Worm (Caenorhabditis elegans) whole organism, L1 larva: ENCODE data around the gene pygl-1.

Source experiments
- Y116A8C.19 ChIP-seq: sonication (generic microtip); optimal IDR thresholded peaks from 2 replicates; lab custom pipeline; 2016; ENCODE audit warnings: missing compliant biosample characterization, missing genetic modification characterization, borderline replicate concordance
- alr-1 ChIP-seq: fragments of 200-800 bp; sonication (Bioruptor generic); optimal IDR thresholded peaks from 2 replicates; lab custom pipeline; 2018; ENCODE audit warnings: borderline replicate concordance, mild to moderate bottlenecking, missing genetic modification characterization, missing compliant biosample characterization
- aly-2 ChIP-seq: fragments of 150-350 bp; optimal IDR thresholded peaks from 2 replicates; lab custom pipeline; 2014; ENCODE audit warnings: missing biosample characterization, missing genetic modification characterization
- ama-1 ChIP-seq: fragments of 150-350 bp; optimal IDR thresholded peaks from 2 replicates; lab custom pipeline; 2014
- blmp-1 ChIP-seq: fragments of 150-350 bp; optimal IDR thresholded peaks from 2 replicates; lab custom pipeline; 2014; ENCODE audit warnings: missing biosample characterization, missing genetic modification characterization
- ceh-63 ChIP-seq: fragments of 200-800 bp; sonication (Bioruptor generic); optimal IDR thresholded peaks from 2 replicates; lab custom pipeline; 2018; ENCODE audit warnings: mild to moderate bottlenecking, missing genetic modification characterization, missing compliant biosample characterization
- ceh-88 ChIP-seq: fragments of 200-800 bp; sonication (Bioruptor generic); IDR thresholded peaks from 2 replicates; pipeline ENCODE4 v1.3.6; 2022; ENCODE audit warnings: missing genetic modification characterization, missing compliant biosample characterization
- dpl-1 ChIP-seq, 3 experiments: fragments of 150-350 bp in 2 of 3; sonication (generic microtip) in 1 of 3; optimal IDR thresholded peaks; 2 replicates each; lab custom pipeline; 2014 to 2017; ENCODE audit warnings: missing biosample characterization in 3 of 3, missing genetic modification characterization in 3 of 3, missing genetic modification reagents in 3 of 3
- efl-1 ChIP-seq, 4 experiments: fragments of 150-350 bp; optimal IDR thresholded peaks in 3 of 4; peaks in 1 of 4; 1 replicate in 1 of 4; 2 replicates in 3 of 4; lab custom pipeline; 2014; ENCODE audit warnings: missing biosample characterization in 2 of 4, missing genetic modification characterization in 2 of 4, missing genetic modification reagents in 2 of 4
- efl-3 ChIP-seq: fragments of 200-800 bp; sonication (Bioruptor generic); optimal IDR thresholded peaks from 2 replicates; lab custom pipeline; 2018; ENCODE audit warnings: mild to moderate bottlenecking, missing genetic modification characterization, missing compliant biosample characterization
- elt-2 ChIP-seq: sonication (generic microtip); optimal IDR thresholded peaks from 2 replicates; lab custom pipeline; 2016; ENCODE audit warnings: missing genetic modification characterization, mild to moderate bottlenecking, inconsistent platforms, missing compliant biosample characterization, missing genetic modification reagents
- elt-3 ChIP-seq, 6 experiments: fragments of 150-350 bp in 1 of 6; sonication (generic microtip); optimal IDR thresholded peaks; 2 replicates each; lab custom pipeline; 2017 to 2018; ENCODE audit warnings: missing biosample characterization in 6 of 6, missing genetic modification characterization in 6 of 6, inconsistent platforms in 1 of 6
- ets-5 ChIP-seq: fragments of 200-800 bp; sonication (Bioruptor generic); IDR thresholded peaks from 2 replicates; pipeline ENCODE4 v1.3.6; 2022; ENCODE audit warnings: missing genetic modification characterization, missing compliant biosample characterization
- fkh-10 ChIP-seq: sonication (generic microtip); optimal IDR thresholded peaks from 2 replicates; lab custom pipeline; 2017; ENCODE audit warnings: missing biosample characterization, missing genetic modification reagents, missing genetic modification characterization
- grh-1 ChIP-seq: fragments of 200-800 bp; sonication (Bioruptor generic); IDR thresholded peaks from 2 replicates; pipeline ENCODE4 v1.3.6; 2022; ENCODE audit warnings: missing genetic modification reagents, missing genetic modification characterization, missing compliant biosample characterization
- lin-13 ChIP-seq: fragments of 150-350 bp; optimal IDR thresholded peaks from 2 replicates; lab custom pipeline; 2014; ENCODE audit warnings: missing biosample characterization, missing genetic modification reagents, missing genetic modification characterization
- lsy-2 ChIP-seq, 2 experiments: fragments of 150-350 bp; optimal IDR thresholded peaks; 2 replicates each; lab custom pipeline; 2014; ENCODE audit warnings: missing biosample characterization in 2 of 2, missing genetic modification characterization in 2 of 2
- mdl-1 ChIP-seq, 2 experiments: fragments of 150-350 bp; optimal IDR thresholded peaks; 2 replicates each; lab custom pipeline; 2014 to 2017; ENCODE audit warnings: missing biosample characterization in 2 of 2, missing genetic modification characterization in 2 of 2, inconsistent platforms in 1 of 2
- nhr-237 ChIP-seq: fragments of 150-350 bp; optimal IDR thresholded peaks from 2 replicates; lab custom pipeline; 2014; ENCODE audit warnings: missing biosample characterization, missing genetic modification characterization
- nhr-28 ChIP-seq: fragments of 150-350 bp; optimal IDR thresholded peaks from 2 replicates; lab custom pipeline; 2014; ENCODE audit warnings: missing biosample characterization, missing genetic modification characterization
- nhr-71 ChIP-seq: sonication (generic microtip); optimal IDR thresholded peaks from 2 replicates; lab custom pipeline; 2016; ENCODE audit warnings: mild to moderate bottlenecking, missing genetic modification characterization, moderate library complexity, missing compliant biosample characterization
- nhr-85 ChIP-seq: sonication (generic microtip); peaks from one replicate; lab custom pipeline; 2016; ENCODE audit warnings: missing genetic modification characterization, inconsistent platforms, missing compliant biosample characterization
- nhr-90 ChIP-seq: sonication (generic microtip); optimal IDR thresholded peaks from 2 replicates; lab custom pipeline; 2016; ENCODE audit warnings: mild to moderate bottlenecking, missing genetic modification characterization, missing compliant biosample characterization; ENCODE audit not compliant: poor library complexity
- pag-3 ChIP-seq: sonication (generic microtip); optimal IDR thresholded peaks from 2 replicates; lab custom pipeline; 2017; ENCODE audit warnings: missing genetic modification characterization, mild to moderate bottlenecking, missing compliant biosample characterization, antibody characterized with exemption, borderline replicate concordance; ENCODE audit not compliant: insufficient read depth
- pqm-1 ChIP-seq: sonication (generic microtip); optimal IDR thresholded peaks from 3 replicates; lab custom pipeline; 2017; ENCODE audit warnings: missing biosample characterization, missing genetic modification characterization
- rnt-1 ChIP-seq: sonication (generic microtip); optimal IDR thresholded peaks from 2 replicates; lab custom pipeline; 2016; ENCODE audit warnings: mild to moderate bottlenecking, missing genetic modification characterization, moderate library complexity, missing compliant biosample characterization
- snu-23 ChIP-seq: sonication (generic microtip); optimal IDR thresholded peaks from 2 replicates; lab custom pipeline; 2016; ENCODE audit warnings: missing genetic modification characterization, missing compliant biosample characterization
- sptf-1 ChIP-seq: fragments of 150-350 bp; optimal IDR thresholded peaks from 2 replicates; lab custom pipeline; 2014; ENCODE audit warnings: missing biosample characterization, missing genetic modification characterization
- tbx-2 ChIP-seq: sonication (generic microtip); optimal IDR thresholded peaks from 2 replicates; lab custom pipeline; 2016; ENCODE audit warnings: missing genetic modification characterization, missing compliant biosample characterization
- tlp-1 ChIP-seq: fragments of 150-350 bp; optimal IDR thresholded peaks from 2 replicates; lab custom pipeline; 2014; ENCODE audit warnings: missing biosample characterization, missing genetic modification characterization
- unc-130 ChIP-seq: fragments of 150-350 bp; optimal IDR thresholded peaks from 2 replicates; lab custom pipeline; 2017; ENCODE audit warnings: missing biosample characterization, missing genetic modification characterization, inconsistent platforms
- unc-86 ChIP-seq: sonication (generic microtip); optimal IDR thresholded peaks from 2 replicates; lab custom pipeline; 2016; ENCODE audit warnings: missing genetic modification characterization, missing compliant biosample characterization
- unc-98 ChIP-seq: fragments of 200-800 bp; sonication (Bioruptor generic); IDR thresholded peaks from 2 replicates; pipeline ENCODE4 v1.3.6; 2022; ENCODE audit warnings: missing genetic modification characterization, missing compliant biosample characterization
- vab-15 ChIP-seq: sonication (generic microtip); optimal IDR thresholded peaks from 2 replicates; lab custom pipeline; 2017; ENCODE audit warnings: missing genotype, mild to moderate bottlenecking, missing genetic modification characterization, missing compliant biosample characterization
- xbp-1 ChIP-seq: sonication (generic microtip); optimal IDR thresholded peaks from 2 replicates; lab custom pipeline; 2016; ENCODE audit warnings: missing genetic modification characterization, missing compliant biosample characterization
- zip-4 ChIP-seq: fragments of 200-800 bp; sonication (Bioruptor generic); optimal IDR thresholded peaks from 2 replicates; lab custom pipeline; 2018; ENCODE audit warnings: mild to moderate bottlenecking, missing genetic modification characterization, moderate library complexity, missing compliant biosample characterization
- ztf-11 ChIP-seq, 2 experiments: sonication (generic microtip); optimal IDR thresholded peaks; 2 replicates each; lab custom pipeline; 2016 to 2017; ENCODE audit warnings: missing genetic modification characterization in 2 of 2, missing biosample characterization in 1 of 2, missing compliant biosample characterization in 1 of 2

pygl-1 gene

ce11 chrV:3580385-3580784, 1.6 kb downstream of the pygl-1 start:
- TF ChIP-seq elt-2 = peak; percentile 52
- TF ChIP-seq lsy-2 (tag; optimal IDR thresholded peaks at IDR 0.05; lab: Kevin White, UChicago) = no peak
- TF ChIP-seq elt-3 (tag; optimal IDR thresholded peaks at IDR 0.05; lab: Kevin White, UChicago) = peak in 2 of 6 experiments; percentile 8 to 39
- TF ChIP-seq efl-1 (optimal IDR thresholded peaks at IDR 0.05; lab: Kevin White, UChicago) = no peak
- TF ChIP-seq efl-1 (GFP tag; optimal IDR thresholded peaks at IDR 0.05 in 1 of 2; lab: Kevin White, UChicago) = peak in 1 of 2 experiments; percentile 27
- TF ChIP-seq ama-1 (lab: Kevin White, UChicago) = no peak
- peak; percentile 52 for TF ChIP-seq blmp-1 (tag; lab: Kevin White, UChicago)

ce11 chrV:3581034-3581433, 2.2 kb downstream of the pygl-1 start:
- peak in 1 of 2 experiments; percentile 9 for TF ChIP-seq mdl-1 (tag; optimal IDR thresholded peaks at IDR 0.05; lab: Kevin White, UChicago)
- TF ChIP-seq dpl-1 (GFP tag; optimal IDR thresholded peaks at IDR 0.05; lab: Kevin White, UChicago) = no peak
- TF ChIP-seq efl-1 (optimal IDR thresholded peaks at IDR 0.05; lab: Kevin White, UChicago) = no peak
- TF ChIP-seq efl-1 (GFP tag; optimal IDR thresholded peaks at IDR 0.05 in 1 of 2; lab: Kevin White, UChicago) = no peak
- no peak for TF ChIP-seq tbx-2 (tag; lab: Kevin White, UChicago)
- peak; percentile 6 for TF ChIP-seq nhr-71 (tag; lab: Kevin White, UChicago)

ce11 chrV:3581643-3582042, 2.8 kb downstream of the pygl-1 start:
- TF ChIP-seq fkh-10 (GFP tag; lab: Kevin White, UChicago) (no peak), rnt-1 (tag; lab: Kevin White, UChicago) (no peak), snu-23 (GFP tag; lab: Kevin White, UChicago) (no peak), elt-2 (no peak), tlp-1 (tag; lab: Kevin White, UChicago) (no peak), nhr-237 (no peak), alr-1 (no peak), sptf-1 (tag; lab: Kevin White, UChicago) (no peak), unc-130 (no peak), lsy-2 (tag; optimal IDR thresholded peaks at IDR 0.05; lab: Kevin White, UChicago) (no peak), pag-3 (tag; lab: Kevin White, UChicago) (no peak), grh-1 (GFP tag; lab: Robert Waterston, UW) (no peak), vab-15 (tag; lab: Kevin White, UChicago) (no peak), unc-86 (tag; lab: Kevin White, UChicago) (no peak), efl-1 (optimal IDR thresholded peaks at IDR 0.05; lab: Kevin White, UChicago) (no peak), efl-1 (GFP tag; optimal IDR thresholded peaks at IDR 0.05 in 1 of 2; lab: Kevin White, UChicago) (no peak), zip-4 (GFP tag; lab: Kevin White, UChicago) (no peak), xbp-1 (tag; lab: Kevin White, UChicago) (no peak), pqm-1 (tag; lab: Kevin White, UChicago) (no peak), ceh-88 (GFP tag; lab: Robert Waterston, UW) (no peak), Y116A8C.19 (tag; lab: Kevin White, UChicago) (no peak)

- no peak for TF ChIP-seq ceh-63 (GFP tag; lab: Kevin White, UChicago)
- TF ChIP-seq nhr-85 (tag; lab: Kevin White, UChicago) = peak; percentile 36
- no peak for TF ChIP-seq efl-3
- no peak for TF ChIP-seq unc-98 (GFP tag; lab: Robert Waterston, UW)
- TF ChIP-seq pqm-1 (tag; lab: Kevin White, UChicago) = no peak
- TF ChIP-seq ets-5 (GFP tag; lab: Robert Waterston, UW) = no peak
- peak; percentile 15 for TF ChIP-seq nhr-71 (tag; lab: Kevin White, UChicago)
Observed at ce11 chrV:3582086-3582485, 3.3 kb downstream of the pygl-1 start.

ce11 chrV:3582671-3583070, 3.8 kb downstream of the pygl-1 start:
- no peak for TF ChIP-seq aly-2 (tag; lab: Kevin White, UChicago)
- TF ChIP-seq lin-13 (GFP tag; lab: Kevin White, UChicago) = no peak
- no peak for TF ChIP-seq pag-3 (tag; lab: Kevin White, UChicago)
- TF ChIP-seq ceh-88 (GFP tag; lab: Robert Waterston, UW) = no peak
- no peak for TF ChIP-seq ztf-11 (tag; optimal IDR thresholded peaks at IDR 0.05; lab: Kevin White, UChicago)
- no peak for TF ChIP-seq vab-15 (tag; lab: Kevin White, UChicago)
- TF ChIP-seq nhr-28 (tag; lab: Kevin White, UChicago) = no peak
- TF ChIP-seq unc-98 (GFP tag; lab: Robert Waterston, UW) = no peak
- no peak for TF ChIP-seq nhr-90 (tag; lab: Kevin White, UChicago)
